Fruit fly (Drosophila melanogaster): Measurements from ENCODE around the gene CG3740.

- TF ChIP-seq Gug (GFP tag; IDR thresholded peaks at IDR 0.05) (peak; percentile 90), CG8632 (GFP tag; optimal IDR thresholded peaks at IDR 0.05) (no peak), Hr39 (GFP tag; optimal IDR thresholded peaks at IDR 0.05) (no peak), eg (GFP tag; IDR thresholded peaks at IDR 0.05) (peak; percentile 92), CG11762 (GFP tag; optimal IDR thresholded peaks at IDR 0.05; ENCODE audit: insufficient read depth) (peak; percentile 13), CG9139 (GFP tag; optimal IDR thresholded peaks at IDR 0.05) (no peak)
These were observed 50.1 kb downstream of the CG3740 start for dm6 chrX:1618727-1619581.
